Worm (Caenorhabditis elegans) whole organism, L4 larva: ENCODE measurements around the gene dod-24.
A peak's percentile ranks its signal among the peaks of the same experiment; 100 is the strongest.

Experiments
- T20F7.1 ChIP-seq: fragments of 200-800 bp; sonication (Bioruptor generic); optimal IDR thresholded peaks from 2 replicates; lab custom pipeline; 2018; ENCODE audit warnings: mild to moderate bottlenecking, missing genetic modification characterization, missing compliant biosample characterization
- ZK337.2 ChIP-seq: fragments of 200-800 bp; sonication (Bioruptor generic); IDR thresholded peaks from 2 replicates; pipeline ENCODE4 v1.3.6; 2022; ENCODE audit warnings: missing genetic modification reagents, missing genetic modification characterization, missing compliant biosample characterization
- aly-2 ChIP-seq: sonication (generic microtip); optimal IDR thresholded peaks from 2 replicates; lab custom pipeline; 2018; ENCODE audit warnings: missing biosample characterization, missing genetic modification characterization
- attf-4 ChIP-seq: sonication (generic microtip); optimal IDR thresholded peaks from 3 replicates; lab custom pipeline; 2017; ENCODE audit warnings: missing biosample characterization, missing genetic modification characterization
- ceh-82 ChIP-seq: sonication (generic microtip); optimal IDR thresholded peaks from 2 replicates; lab custom pipeline; 2017; ENCODE audit warnings: missing biosample characterization, missing genetic modification characterization
- cey-2 ChIP-seq: sonication (generic microtip); optimal IDR thresholded peaks from 3 replicates; lab custom pipeline; 2017; ENCODE audit warnings: missing genetic modification characterization, mild to moderate bottlenecking, missing compliant biosample characterization, antibody characterized with exemption, borderline replicate concordance; ENCODE audit not compliant: insufficient read depth
- daf-16 ChIP-seq, 3 experiments: sonication (generic microtip); optimal IDR thresholded peaks; 2 replicates each; lab custom pipeline; 2016 to 2017; ENCODE audit warnings: missing genetic modification characterization in 3 of 3, missing genetic modification reagents in 3 of 3, mild to moderate bottlenecking in 2 of 3, missing compliant biosample characterization in 2 of 3, missing biosample characterization in 1 of 3, moderate library complexity in 1 of 3
- dmd-6 ChIP-seq: fragments of 200-800 bp; sonication (Bioruptor generic); IDR thresholded peaks from 2 replicates; pipeline ENCODE4 v1.3.6; 2022; ENCODE audit warnings: missing genetic modification reagents, missing genetic modification characterization, missing compliant biosample characterization
- dpl-1 ChIP-seq: fragments of 150-350 bp; optimal IDR thresholded peaks from 2 replicates; lab custom pipeline; 2014; ENCODE audit warnings: missing biosample characterization, missing genetic modification reagents, missing genetic modification characterization
- hif-1 ChIP-seq, 2 experiments: sonication (generic microtip); optimal IDR thresholded peaks; 2 replicates each; lab custom pipeline; 2016 to 2017; ENCODE audit warnings: missing compliant biosample characterization in 2 of 2, missing genetic modification characterization in 2 of 2, missing genetic modification reagents in 2 of 2, missing genotype in 2 of 2, mild to moderate bottlenecking in 1 of 2
- hlh-11 ChIP-seq: fragments of 200-800 bp; sonication (Bioruptor generic); optimal IDR thresholded peaks from 2 replicates; lab custom pipeline; 2018; ENCODE audit warnings: mild to moderate bottlenecking, missing genetic modification characterization, missing compliant biosample characterization
- lim-7 ChIP-seq: fragments of 200-800 bp; sonication (Bioruptor generic); IDR thresholded peaks from 2 replicates; pipeline ENCODE4 v1.3.6; 2022; ENCODE audit warnings: missing genetic modification characterization, missing compliant biosample characterization
- lir-3 ChIP-seq: sonication (generic microtip); optimal IDR thresholded peaks from 2 replicates; lab custom pipeline; 2016; ENCODE audit warnings: mild to moderate bottlenecking, missing genetic modification characterization, missing compliant biosample characterization
- lsy-2 ChIP-seq, 2 experiments: fragments of 150-350 bp in 1 of 2; sonication (generic microtip) in 1 of 2; optimal IDR thresholded peaks; 2 replicates each; lab custom pipeline; 2014 to 2017; ENCODE audit warnings: missing biosample characterization in 2 of 2, missing genetic modification characterization in 2 of 2
- mdl-1 ChIP-seq, 2 experiments: fragments of 150-350 bp in 1 of 2; sonication (generic microtip) in 1 of 2; optimal IDR thresholded peaks; 2 replicates each; lab custom pipeline; 2014 to 2017; ENCODE audit warnings: missing biosample characterization in 2 of 2, missing genetic modification characterization in 2 of 2
- nhr-10 ChIP-seq: fragments of 150-350 bp; optimal IDR thresholded peaks from 2 replicates; lab custom pipeline; 2014; ENCODE audit warnings: missing biosample characterization, missing genetic modification characterization
- nhr-237 ChIP-seq: sonication (generic microtip); optimal IDR thresholded peaks from 2 replicates; lab custom pipeline; 2017; ENCODE audit warnings: missing biosample characterization, missing genetic modification characterization
- nhr-25 ChIP-seq: sonication (generic microtip); optimal IDR thresholded peaks from 2 replicates; lab custom pipeline; 2017; ENCODE audit warnings: missing genetic modification characterization, mild to moderate bottlenecking, missing compliant biosample characterization, antibody characterized with exemption, moderate library complexity, borderline replicate concordance; ENCODE audit not compliant: insufficient read depth
- nhr-28 ChIP-seq: fragments of 150-350 bp; optimal IDR thresholded peaks from 2 replicates; lab custom pipeline; 2014; ENCODE audit warnings: missing biosample characterization, missing genetic modification characterization
- nhr-41 ChIP-seq: fragments of 200-800 bp; sonication (Bioruptor generic); IDR thresholded peaks from 2 replicates; pipeline ENCODE4 v1.3.6; 2022; ENCODE audit warnings: missing genetic modification reagents, missing genetic modification characterization, missing compliant biosample characterization
- nhr-6 ChIP-seq: fragments of 150-350 bp; optimal IDR thresholded peaks from 2 replicates; lab custom pipeline; 2014; ENCODE audit warnings: missing biosample characterization, missing genetic modification characterization
- pqm-1 ChIP-seq: sonication (generic microtip); optimal IDR thresholded peaks from 2 replicates; lab custom pipeline; 2017; ENCODE audit warnings: missing biosample characterization, missing genetic modification characterization
- spr-1 ChIP-seq: sonication (generic microtip); optimal IDR thresholded peaks from 2 replicates; lab custom pipeline; 2016; ENCODE audit warnings: mild to moderate bottlenecking, missing genetic modification characterization, missing compliant biosample characterization
- tag-97 ChIP-seq: fragments of 200-800 bp; sonication (Bioruptor generic); IDR thresholded peaks from 2 replicates; pipeline ENCODE4 v1.3.6; 2022; ENCODE audit warnings: missing genetic modification characterization, missing compliant biosample characterization
- unc-39 ChIP-seq: sonication (generic microtip); optimal IDR thresholded peaks from 2 replicates; lab custom pipeline; 2017; ENCODE audit warnings: missing biosample characterization, missing genetic modification characterization
- unc-62 ChIP-seq, 3 experiments: fragments of 150-350 bp in 1 of 3; sonication (generic microtip); optimal IDR thresholded peaks in 2 of 3; peaks in 1 of 3; 1 replicate in 1 of 3; 2 replicates in 2 of 3; lab custom pipeline; 2014 to 2017; ENCODE audit warnings: missing biosample characterization in 3 of 3, missing genetic modification characterization in 3 of 3, missing genetic modification reagents in 3 of 3, missing genotype in 1 of 3
- zag-1 ChIP-seq: fragments of 150-350 bp; optimal IDR thresholded peaks from 2 replicates; lab custom pipeline; 2014; ENCODE audit warnings: missing biosample characterization, missing genetic modification characterization
- zip-11 ChIP-seq: fragments of 200-800 bp; sonication (Bioruptor generic); IDR thresholded peaks from 2 replicates; pipeline ENCODE4 v1.3.6; 2022; ENCODE audit warnings: missing genetic modification characterization, missing compliant biosample characterization
- ztf-11 ChIP-seq: fragments of 150-350 bp; optimal IDR thresholded peaks from 2 replicates; lab custom pipeline; 2014; ENCODE audit warnings: missing biosample characterization, missing genetic modification characterization

The dod-24 gene

ce11 chrIV:12921027-12921426, 20.1 kb downstream of the dod-24 start, which contains the start of gene C32H11.4 (continued):
- TF ChIP-seq spr-1 (tag; lab: Kevin White, UChicago) = no peak
- no peak for TF ChIP-seq ztf-11
- TF ChIP-seq hif-1 (tag; optimal IDR thresholded peaks at IDR 0.05; lab: Kevin White, UChicago) = no peak
- no peak for TF ChIP-seq zag-1 (tag; lab: Kevin White, UChicago)
- no peak for TF ChIP-seq lsy-2 (tag; optimal IDR thresholded peaks at IDR 0.05; lab: Kevin White, UChicago)
- no peak for TF ChIP-seq nhr-41 (GFP tag; lab: Robert Waterston, UW)
- no peak for TF ChIP-seq zip-11 (GFP tag; lab: Robert Waterston, UW)

ce11 chrIV:12920553-12920952, 20.6 kb downstream of the dod-24 start:
- TF ChIP-seq unc-62 (GFP tag; optimal IDR thresholded peaks at IDR 0.05 in 1 of 2; lab: Kevin White, UChicago) (peak in 1 of 2 experiments; percentile 22), unc-62 (tag; optimal IDR thresholded peaks at IDR 0.05; lab: Kevin White, UChicago) (no peak), pqm-1 (tag; lab: Kevin White, UChicago) (peak; percentile 25), dmd-6 (GFP tag; lab: Robert Waterston, UW) (peak; percentile 69), daf-16 (GFP tag; optimal IDR thresholded peaks at IDR 0.05; lab: Kevin White, UChicago) (no peak), daf-16 (tag; optimal IDR thresholded peaks at IDR 0.05; lab: Kevin White, UChicago) (peak; percentile 34), spr-1 (tag; lab: Kevin White, UChicago) (no peak), zip-11 (GFP tag; lab: Robert Waterston, UW) (no peak), attf-4 (tag; lab: Kevin White, UChicago) (no peak), nhr-28 (peak; percentile 66)

- TF ChIP-seq unc-39 (tag; lab: Kevin White, UChicago) (no peak), lir-3 (no peak), ztf-11 (no peak), ZK337.2 (GFP tag; lab: Robert Waterston, UW) (no peak), nhr-25 (tag; lab: Kevin White, UChicago) (no peak), ceh-82 (tag; lab: Kevin White, UChicago) (no peak), nhr-41 (GFP tag; lab: Robert Waterston, UW) (no peak), lsy-2 (tag; optimal IDR thresholded peaks at IDR 0.05; lab: Kevin White, UChicago) (no peak), lim-7 (GFP tag; lab: Robert Waterston, UW) (no peak), mdl-1 (tag; optimal IDR thresholded peaks at IDR 0.05; lab: Kevin White, UChicago) (no peak), dpl-1 (no peak)
Measured at ce11 chrIV:12918256-12918655, 22.9 kb downstream of the dod-24 start, which contains the start of gene C32H11.3. C32H11.3 (plus strand) TSS chrIV:12918556.

DNA sequence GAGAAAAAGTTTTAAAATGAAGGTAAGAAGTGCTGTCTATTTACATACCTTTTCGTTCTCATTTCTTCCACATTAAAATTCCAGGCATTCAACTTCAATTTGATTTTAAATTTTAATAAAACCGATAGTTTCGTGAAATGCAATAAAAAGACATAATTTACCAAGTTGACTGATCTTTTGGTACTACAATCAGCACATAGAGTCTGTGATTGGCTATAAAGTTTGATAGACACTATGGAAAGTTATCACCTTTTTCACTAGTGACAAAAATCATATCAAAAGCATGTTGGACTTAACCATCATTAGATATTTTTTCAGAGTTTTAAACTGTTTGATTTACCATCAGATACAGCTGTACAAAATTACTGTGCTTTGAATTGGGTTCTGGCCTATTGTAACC, 25.7 kb downstream of the dod-24 start, which contains the start of gene srz-15:
srz-15 (plus strand) TSS at position 301 of the 400 bp plus-strand sequence.
- TF ChIP-seq nhr-237 = no peak
- no peak for TF ChIP-seq cey-2
- no peak for TF ChIP-seq tag-97 (GFP tag; lab: Robert Waterston, UW)
- no peak for TF ChIP-seq dpl-1

DNA sequence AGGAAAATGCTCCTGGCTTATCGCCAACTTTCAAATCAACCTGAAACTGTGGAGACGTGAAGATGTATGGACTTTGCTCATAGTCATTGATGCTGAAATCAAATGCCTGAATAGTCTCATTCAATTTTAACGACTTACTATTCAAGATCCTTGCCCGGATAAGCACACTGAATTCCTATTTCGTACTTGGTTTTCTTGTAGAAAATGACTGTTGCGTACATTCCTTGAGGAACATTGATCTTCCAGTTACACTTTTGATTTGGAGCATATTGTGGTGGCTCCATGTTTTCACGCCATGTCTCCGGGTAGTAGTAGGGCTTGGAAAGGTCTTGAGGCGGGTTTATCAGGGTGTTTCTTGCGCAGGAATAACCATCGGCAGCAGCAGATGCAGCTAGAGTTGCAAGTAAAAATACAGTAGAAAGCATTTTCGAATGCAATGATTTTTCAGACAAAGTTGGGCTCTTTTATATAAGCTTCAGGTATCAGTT, 26.6 kb downstream of the dod-24 start, which contains the start of gene irg-6:
irg-6 (minus strand) TSS at position 438 of the 488 bp plus-strand sequence.
- TF ChIP-seq T20F7.1 = no peak
- TF ChIP-seq pqm-1 (tag; lab: Kevin White, UChicago) = no peak
- TF ChIP-seq unc-62 (GFP tag; optimal IDR thresholded peaks at IDR 0.05 in 1 of 2; lab: Kevin White, UChicago) = peak in 1 of 2 experiments; percentile 97
- TF ChIP-seq unc-62 (tag; optimal IDR thresholded peaks at IDR 0.05; lab: Kevin White, UChicago) = no peak
- no peak for TF ChIP-seq nhr-10 (tag; lab: Kevin White, UChicago)
- TF ChIP-seq, all 104 proteins: peak for 1

ce11 chrIV:12911990-12912389, 29.2 kb downstream of the dod-24 start, which contains the start of gene K08D8.5:
K08D8.5 (minus strand) TSS chrIV:12912129.
- peak; percentile 49 for TF ChIP-seq nhr-28
- TF ChIP-seq aly-2 = no peak
- no peak for TF ChIP-seq nhr-6
- TF ChIP-seq dmd-6 (GFP tag; lab: Robert Waterston, UW) = peak; percentile 70
- peak; percentile 7 for TF ChIP-seq hlh-11 (tag; lab: Kevin White, UChicago)
- peak; percentile 44 for TF ChIP-seq pqm-1 (tag; lab: Kevin White, UChicago)
